Worm (Caenorhabditis elegans) whole organism, L1 larva: ENCODE results near the gene umps-1.
A peak's percentile ranks its signal among the peaks of the same experiment; 100 is the strongest.

Experiments
- C04F5.9 ChIP-seq: sonication (generic microtip); optimal IDR thresholded peaks from 2 replicates; lab custom pipeline; 2016; ENCODE audit warnings: missing genetic modification characterization, missing compliant biosample characterization
- C34B4.2 ChIP-seq: sonication (generic microtip); optimal IDR thresholded peaks from 2 replicates; lab custom pipeline; 2017; ENCODE audit warnings: mild to moderate bottlenecking, missing genetic modification characterization, missing compliant biosample characterization
- blmp-1 ChIP-seq: fragments of 150-350 bp; optimal IDR thresholded peaks from 2 replicates; lab custom pipeline; 2014; ENCODE audit warnings: missing biosample characterization, missing genetic modification characterization
- ceh-82 ChIP-seq, 3 experiments: fragments of 150-350 bp in 1 of 3; sonication (generic microtip) in 2 of 3; optimal IDR thresholded peaks; 2 replicates each; lab custom pipeline; 2014 to 2017; ENCODE audit warnings: missing biosample characterization in 3 of 3, missing genetic modification characterization in 3 of 3
- ceh-88 ChIP-seq: fragments of 200-800 bp; sonication (Bioruptor generic); IDR thresholded peaks from 2 replicates; pipeline ENCODE4 v1.3.6; 2022; ENCODE audit warnings: missing genetic modification characterization, missing compliant biosample characterization
- dpl-1 ChIP-seq, 3 experiments: fragments of 150-350 bp in 2 of 3; sonication (generic microtip) in 1 of 3; optimal IDR thresholded peaks; 2 replicates each; lab custom pipeline; 2014 to 2017; ENCODE audit warnings: missing biosample characterization in 3 of 3, missing genetic modification characterization in 3 of 3, missing genetic modification reagents in 3 of 3
- dsc-1 ChIP-seq: sonication (generic microtip); optimal IDR thresholded peaks from 2 replicates; lab custom pipeline; 2016; ENCODE audit warnings: mild to moderate bottlenecking, missing genetic modification characterization, missing compliant biosample characterization
- efl-1 ChIP-seq, 4 experiments: fragments of 150-350 bp; optimal IDR thresholded peaks in 3 of 4; peaks in 1 of 4; 1 replicate in 1 of 4; 2 replicates in 3 of 4; lab custom pipeline; 2014; ENCODE audit warnings: missing biosample characterization in 2 of 4, missing genetic modification characterization in 2 of 4, missing genetic modification reagents in 2 of 4
- efl-3 ChIP-seq: fragments of 200-800 bp; sonication (Bioruptor generic); optimal IDR thresholded peaks from 2 replicates; lab custom pipeline; 2018; ENCODE audit warnings: mild to moderate bottlenecking, missing genetic modification characterization, missing compliant biosample characterization
- egl-13 ChIP-seq: sonication (generic microtip); optimal IDR thresholded peaks from 2 replicates; lab custom pipeline; 2016; ENCODE audit warnings: missing genotype, missing genetic modification reagents, missing genetic modification characterization, missing compliant biosample characterization
- egl-27 ChIP-seq, 2 experiments: fragments of 150-350 bp in 1 of 2; sonication (generic microtip); optimal IDR thresholded peaks; 3 replicates each; lab custom pipeline; 2017 to 2018; ENCODE audit warnings: missing biosample characterization in 2 of 2, missing genetic modification characterization in 2 of 2, missing genetic modification reagents in 2 of 2
- elt-3 ChIP-seq, 6 experiments: fragments of 150-350 bp in 1 of 6; sonication (generic microtip); optimal IDR thresholded peaks; 2 replicates each; lab custom pipeline; 2017 to 2018; ENCODE audit warnings: missing biosample characterization in 6 of 6, missing genetic modification characterization in 6 of 6, inconsistent platforms in 1 of 6
- ets-5 ChIP-seq: fragments of 200-800 bp; sonication (Bioruptor generic); IDR thresholded peaks from 2 replicates; pipeline ENCODE4 v1.3.6; 2022; ENCODE audit warnings: missing genetic modification characterization, missing compliant biosample characterization
- fos-1 ChIP-seq: fragments of 150-350 bp; optimal IDR thresholded peaks from 2 replicates; lab custom pipeline; 2014; ENCODE audit warnings: missing biosample characterization, missing genetic modification characterization
- grh-1 ChIP-seq: fragments of 200-800 bp; sonication (Bioruptor generic); IDR thresholded peaks from 2 replicates; pipeline ENCODE4 v1.3.6; 2022; ENCODE audit warnings: missing genetic modification reagents, missing genetic modification characterization, missing compliant biosample characterization
- hlh-17 ChIP-seq: fragments of 200-800 bp; sonication (Bioruptor generic); optimal IDR thresholded peaks from 2 replicates; lab custom pipeline; 2018; ENCODE audit warnings: missing genetic modification characterization, mild to moderate bottlenecking, missing compliant biosample characterization, moderate library complexity, borderline replicate concordance
- irx-1 ChIP-seq: sonication (generic microtip); optimal IDR thresholded peaks from 2 replicates; lab custom pipeline; 2016; ENCODE audit warnings: missing genetic modification characterization, missing compliant biosample characterization
- lin-14 ChIP-seq: fragments of 200-800 bp; sonication (Bioruptor generic); optimal IDR thresholded peaks from 2 replicates; lab custom pipeline; 2018; ENCODE audit warnings: mild to moderate bottlenecking, missing genetic modification characterization, moderate library complexity, missing compliant biosample characterization
- lin-35 ChIP-seq, 2 experiments: fragments of 150-350 bp; optimal IDR thresholded peaks; 2 replicates each; lab custom pipeline; 2014; ENCODE audit warnings: missing biosample characterization in 2 of 2, missing genetic modification characterization in 2 of 2, missing genetic modification reagents in 2 of 2
- lin-39 ChIP-seq: fragments of 150-350 bp; optimal IDR thresholded peaks from 2 replicates; lab custom pipeline; 2014; ENCODE audit warnings: missing biosample characterization, missing genetic modification reagents, missing genetic modification characterization
- lir-3 ChIP-seq: sonication (generic microtip); optimal IDR thresholded peaks from 2 replicates; lab custom pipeline; 2016; ENCODE audit warnings: mild to moderate bottlenecking, missing genetic modification characterization, moderate library complexity, missing compliant biosample characterization; ENCODE audit not compliant: poor library complexity
- lsy-2 ChIP-seq, 2 experiments: fragments of 150-350 bp; optimal IDR thresholded peaks; 2 replicates each; lab custom pipeline; 2014; ENCODE audit warnings: missing biosample characterization in 2 of 2, missing genetic modification characterization in 2 of 2
- mdl-1 ChIP-seq, 2 experiments: fragments of 150-350 bp; optimal IDR thresholded peaks; 2 replicates each; lab custom pipeline; 2014 to 2017; ENCODE audit warnings: missing biosample characterization in 2 of 2, missing genetic modification characterization in 2 of 2, inconsistent platforms in 1 of 2
- mef-2 ChIP-seq: fragments of 150-350 bp; optimal IDR thresholded peaks from 2 replicates; lab custom pipeline; 2014; ENCODE audit warnings: missing biosample characterization, missing genetic modification characterization
- mep-1 ChIP-seq: fragments of 150-350 bp; optimal IDR thresholded peaks from 2 replicates; lab custom pipeline; 2014; ENCODE audit warnings: missing biosample characterization, missing genetic modification characterization
- nhr-11 ChIP-seq: fragments of 150-350 bp; optimal IDR thresholded peaks from 2 replicates; lab custom pipeline; 2014; ENCODE audit warnings: missing biosample characterization, missing genetic modification characterization
- nhr-12 ChIP-seq: sonication (generic microtip); optimal IDR thresholded peaks from 2 replicates; lab custom pipeline; 2017; ENCODE audit warnings: missing biosample characterization, missing genetic modification characterization
- nhr-20 ChIP-seq: sonication (generic microtip); optimal IDR thresholded peaks from 2 replicates; lab custom pipeline; 2016; ENCODE audit warnings: mild to moderate bottlenecking, missing genetic modification characterization, missing compliant biosample characterization
- nhr-237 ChIP-seq: fragments of 150-350 bp; optimal IDR thresholded peaks from 2 replicates; lab custom pipeline; 2014; ENCODE audit warnings: missing biosample characterization, missing genetic modification characterization
- nhr-71 ChIP-seq: sonication (generic microtip); optimal IDR thresholded peaks from 2 replicates; lab custom pipeline; 2016; ENCODE audit warnings: mild to moderate bottlenecking, missing genetic modification characterization, moderate library complexity, missing compliant biosample characterization
- nhr-76 ChIP-seq: sonication (generic microtip); optimal IDR thresholded peaks from 2 replicates; lab custom pipeline; 2017; ENCODE audit warnings: missing biosample characterization, missing genetic modification characterization
- nhr-84 ChIP-seq: sonication (generic microtip); optimal IDR thresholded peaks from 2 replicates; lab custom pipeline; 2017; ENCODE audit warnings: missing biosample characterization, missing genetic modification characterization
- nhr-85 ChIP-seq: sonication (generic microtip); peaks from one replicate; lab custom pipeline; 2016; ENCODE audit warnings: missing genetic modification characterization, inconsistent platforms, missing compliant biosample characterization
- rnt-1 ChIP-seq: sonication (generic microtip); optimal IDR thresholded peaks from 2 replicates; lab custom pipeline; 2016; ENCODE audit warnings: mild to moderate bottlenecking, missing genetic modification characterization, moderate library complexity, missing compliant biosample characterization
- snu-23 ChIP-seq: sonication (generic microtip); optimal IDR thresholded peaks from 2 replicates; lab custom pipeline; 2016; ENCODE audit warnings: missing genetic modification characterization, missing compliant biosample characterization
- sptf-1 ChIP-seq: fragments of 150-350 bp; optimal IDR thresholded peaks from 2 replicates; lab custom pipeline; 2014; ENCODE audit warnings: missing biosample characterization, missing genetic modification characterization
- sup-37 ChIP-seq: fragments of 200-800 bp; sonication (Bioruptor generic); optimal IDR thresholded peaks from 2 replicates; lab custom pipeline; 2018; ENCODE audit warnings: mild to moderate bottlenecking, missing genetic modification characterization, missing compliant biosample characterization
- tlp-1 ChIP-seq: fragments of 150-350 bp; optimal IDR thresholded peaks from 2 replicates; lab custom pipeline; 2014; ENCODE audit warnings: missing biosample characterization, missing genetic modification characterization
- unc-130 ChIP-seq: fragments of 150-350 bp; optimal IDR thresholded peaks from 2 replicates; lab custom pipeline; 2017; ENCODE audit warnings: missing biosample characterization, missing genetic modification characterization, inconsistent platforms
- unc-62 ChIP-seq: fragments of 150-350 bp; optimal IDR thresholded peaks from 2 replicates; lab custom pipeline; 2014; ENCODE audit warnings: missing biosample characterization, missing genetic modification reagents, missing genetic modification characterization
- unc-86 ChIP-seq: sonication (generic microtip); optimal IDR thresholded peaks from 2 replicates; lab custom pipeline; 2016; ENCODE audit warnings: missing genetic modification characterization, missing compliant biosample characterization
- unc-98 ChIP-seq: fragments of 200-800 bp; sonication (Bioruptor generic); IDR thresholded peaks from 2 replicates; pipeline ENCODE4 v1.3.6; 2022; ENCODE audit warnings: missing genetic modification characterization, missing compliant biosample characterization
- zag-1 ChIP-seq: fragments of 150-350 bp; optimal IDR thresholded peaks from 2 replicates; lab custom pipeline; 2014; ENCODE audit warnings: missing biosample characterization, missing genetic modification characterization
- ztf-4 ChIP-seq: fragments of 150-350 bp; optimal IDR thresholded peaks from 2 replicates; lab custom pipeline; 2014; ENCODE audit warnings: missing biosample characterization, missing genetic modification characterization

Gene umps-1

ce11 chrIII:10328565-10329541 lies 28.6 kb downstream of the umps-1 start:
- TF ChIP-seq nhr-12 (tag; lab: Kevin White, UChicago) (no peak), nhr-11 (no peak), efl-3 (GFP tag; lab: Kevin White, UChicago) (no peak), egl-27 (tag; optimal IDR thresholded peaks at IDR 0.05; lab: Kevin White, UChicago) (peak in 1 of 2 experiments; percentile 35), nhr-85 (tag; lab: Kevin White, UChicago) (peak; percentile 69), unc-130 (no peak), unc-62 (GFP tag; lab: Kevin White, UChicago) (no peak), nhr-76 (tag; lab: Kevin White, UChicago) (no peak), nhr-71 (tag; lab: Kevin White, UChicago) (peak; percentile 27), unc-98 (GFP tag; lab: Robert Waterston, UW) (no peak), snu-23 (GFP tag; lab: Kevin White, UChicago) (peak; percentile 35), dsc-1 (tag; lab: Kevin White, UChicago) (no peak), mef-2 (tag; lab: Kevin White, UChicago) (no peak), lin-39 (tag; lab: Kevin White, UChicago) (no peak), lin-14 (GFP tag; lab: Kevin White, UChicago) (peak; percentile 54), nhr-84 (tag; lab: Kevin White, UChicago) (no peak), lir-3 (no peak), efl-1 (optimal IDR thresholded peaks at IDR 0.05; lab: Kevin White, UChicago) (peak in 1 of 2 experiments; percentile 15), efl-1 (GFP tag; optimal IDR thresholded peaks at IDR 0.05 in 1 of 2; lab: Kevin White, UChicago) (no peak), lin-35 (GFP tag; optimal IDR thresholded peaks at IDR 0.05; lab: Kevin White, UChicago) (no peak), mdl-1 (tag; optimal IDR thresholded peaks at IDR 0.05; lab: Kevin White, UChicago) (no peak), lsy-2 (tag; optimal IDR thresholded peaks at IDR 0.05; lab: Kevin White, UChicago) (peak in 1 of 2 experiments; percentile 1), sup-37 (GFP tag; lab: Kevin White, UChicago) (no peak), C34B4.2 (tag; lab: Kevin White, UChicago) (no peak), nhr-20 (peak; percentile 10), grh-1 (GFP tag; lab: Robert Waterston, UW) (no peak), sptf-1 (no peak), egl-13 (no peak), blmp-1 (tag; lab: Kevin White, UChicago) (peak; percentile 41), ztf-4 (tag; lab: Kevin White, UChicago) (no peak), zag-1 (tag; lab: Kevin White, UChicago) (no peak), irx-1 (tag; lab: Kevin White, UChicago) (no peak), tlp-1 (no peak), ets-5 (GFP tag; lab: Robert Waterston, UW) (no peak), unc-86 (tag; lab: Kevin White, UChicago) (no peak), nhr-237 (tag; lab: Kevin White, UChicago) (no peak), rnt-1 (no peak), hlh-17 (no peak), mep-1 (tag; lab: Kevin White, UChicago) (peak; percentile 31), ceh-82 (tag; optimal IDR thresholded peaks at IDR 0.05; lab: Kevin White, UChicago) (no peak), ceh-88 (GFP tag; lab: Robert Waterston, UW) (no peak), C04F5.9 (tag; lab: Kevin White, UChicago) (no peak), elt-3 (tag; optimal IDR thresholded peaks at IDR 0.05; lab: Kevin White, UChicago) (no peak), dpl-1 (GFP tag; optimal IDR thresholded peaks at IDR 0.05; lab: Kevin White, UChicago) (no peak), fos-1 (tag; lab: Kevin White, UChicago) (no peak)
